Worm (Caenorhabditis elegans): ENCODE measurements around the gene ntl-2.

ntl-2 gene

DNA sequence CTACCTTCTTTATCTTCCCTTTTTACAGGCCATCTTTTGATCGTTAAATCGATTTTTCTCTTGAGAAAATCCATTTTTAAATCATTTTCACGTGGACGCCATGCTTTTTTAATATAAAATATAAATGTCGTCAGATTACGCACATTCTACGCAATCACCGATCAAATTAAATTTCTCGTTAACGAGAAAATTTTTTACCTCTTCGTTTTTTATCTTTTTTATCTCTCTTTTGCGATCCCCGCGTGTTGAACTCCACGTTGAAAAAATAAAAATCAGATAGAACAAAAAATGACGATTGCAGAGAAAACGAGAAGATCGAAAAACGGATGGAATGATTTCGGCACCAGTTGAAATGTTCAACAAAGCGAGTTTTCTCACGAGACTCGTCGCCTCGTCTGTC lies 43.7 kb upstream of the ntl-2 start, which contains the start of gene bpnt-1:
Gene bpnt-1, plus strand, starts transcription at position 301 of the 400 bp plus-strand sequence.
- TF ChIP-seq ceh-58 (GFP tag; IDR thresholded peaks at IDR 0.05) (no peak), ztf-6 (GFP tag; IDR thresholded peaks at IDR 0.05) (no peak), madf-8 (GFP tag; conservative IDR thresholded peaks at IDR 0.05) (no peak), nfyb-1 (GFP tag; IDR thresholded peaks at IDR 0.05) (no peak), Y79H2A.3 (GFP tag; conservative IDR thresholded peaks at IDR 0.05) (no peak), Y95B8A.8 (GFP tag; IDR thresholded peaks at IDR 0.05) (0 out of 2 replicates have a peak, but pooled peaks have one; percentile 28), T07F8.4 (tag; optimal IDR thresholded peaks at IDR 0.05) (no peak)

DNA sequence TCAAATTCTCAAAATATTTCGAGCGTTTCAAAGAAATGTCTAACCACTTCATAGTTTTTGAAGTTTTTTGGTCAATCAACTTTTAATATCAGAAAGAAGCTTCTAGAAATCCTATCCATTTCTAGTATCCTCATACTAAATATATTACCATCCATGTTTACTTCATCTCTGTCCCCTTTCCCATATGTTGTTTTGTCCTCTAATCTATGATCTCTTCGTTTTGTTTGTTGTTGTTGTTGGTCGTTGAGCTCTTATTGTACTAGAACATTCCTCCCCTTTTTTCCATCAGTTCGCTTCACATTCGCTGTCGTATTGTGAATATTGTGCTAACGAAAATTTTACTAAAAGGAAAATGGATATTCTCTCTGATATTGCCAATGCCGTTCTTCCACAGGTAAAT lies 41.1 kb upstream of the ntl-2 start, which contains the start of gene sod-5:
Gene sod-5, plus strand, starts transcription at position 301 of the 400 bp plus-strand sequence.
- TF ChIP-seq tbp1 (GFP tag; optimal IDR thresholded peaks at IDR 0.05) (no peak), F10E7.11 (tag; optimal IDR thresholded peaks at IDR 0.05) (no peak), ekl-4 (GFP tag; IDR thresholded peaks at IDR 0.05) (no peak), athp-1 (tag; optimal IDR thresholded peaks at IDR 0.05) (no peak)

DNA sequence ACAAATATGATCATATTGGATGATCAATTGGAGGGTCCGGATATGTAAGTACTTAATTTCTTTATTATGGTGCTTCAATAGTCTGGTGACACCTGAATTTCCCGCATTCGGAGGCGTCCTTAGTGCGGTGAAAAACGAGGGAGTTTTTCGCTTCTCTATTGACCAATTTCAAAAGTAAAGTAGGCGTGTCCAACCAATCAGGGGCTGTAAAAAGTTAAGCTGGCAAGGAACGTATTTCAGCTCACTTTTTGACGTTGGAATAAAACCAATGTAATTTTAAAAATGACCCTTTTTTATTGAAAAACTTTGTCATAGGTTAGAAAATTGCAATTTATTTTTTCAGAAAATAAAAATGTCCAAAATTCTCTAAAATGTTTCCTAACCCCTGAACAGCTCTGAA lies 33.4 kb upstream of the ntl-2 start:
- TF ChIP-seq sea-2 (GFP tag; IDR thresholded peaks at IDR 0.05) (no peak), nfyb-1 (GFP tag; IDR thresholded peaks at IDR 0.05) (peak; percentile 63; the same call in 1 of the 2 replicates), nhr-80 (tag; optimal IDR thresholded peaks at IDR 0.05) (no peak)

DNA sequence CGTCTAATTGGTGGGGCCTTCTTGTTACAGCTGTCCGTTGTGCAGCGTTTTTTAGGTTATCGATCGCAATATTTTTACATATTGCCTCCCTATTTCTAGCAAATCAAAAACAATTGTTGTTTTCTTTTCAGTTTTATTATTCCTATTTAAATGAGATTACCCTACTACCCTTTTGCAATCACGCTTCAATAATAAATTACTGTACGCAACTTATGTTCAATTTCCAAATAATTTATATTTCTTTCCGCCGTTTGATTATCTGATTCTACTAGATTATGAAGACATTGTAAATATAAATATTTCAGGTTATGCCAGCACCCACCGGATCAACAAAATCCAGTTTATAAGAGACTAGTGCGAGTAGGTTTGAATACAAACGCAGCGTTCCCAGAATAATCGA lies 29.1 kb upstream of the ntl-2 start, which contains the start of gene ZK430.5:
Gene ZK430.5, plus strand, starts transcription at position 301 of the 400 bp plus-strand sequence.
- TF ChIP-seq snpc-4 (GFP tag; optimal IDR thresholded peaks at IDR 0.05) (no peak), snpc-4 (tag; optimal IDR thresholded peaks at IDR 0.05) (no peak), chd-7 (tag; optimal IDR thresholded peaks at IDR 0.05) (no peak), ccch-3 (GFP tag; optimal IDR thresholded peaks at IDR 0.05) (no peak), attf-3 (GFP tag; conservative IDR thresholded peaks at IDR 0.05) (no peak), rcor-1 (GFP tag; IDR thresholded peaks at IDR 0.05) (no peak), die-1 (tag; optimal IDR thresholded peaks at IDR 0.05) (no peak), hmg-1.2 (GFP tag; IDR thresholded peaks at IDR 0.05) (no peak), cebp-1 (GFP tag; IDR thresholded peaks at IDR 0.05) (no peak), cebp-1 (tag; optimal IDR thresholded peaks at IDR 0.05) (no peak), ztf-25 (GFP tag; IDR thresholded peaks at IDR 0.05) (no peak), D2030.7 (GFP tag; IDR thresholded peaks at IDR 0.05) (no peak), F37B4.10 (GFP tag; IDR thresholded peaks at IDR 0.05) (no peak), madf-3 (GFP tag; IDR thresholded peaks at IDR 0.05) (no peak), attf-6 (GFP tag; IDR thresholded peaks at IDR 0.05) (no peak), lin-54 (GFP tag; optimal IDR thresholded peaks at IDR 0.05) (no peak), egrh-3 (GFP tag; IDR thresholded peaks at IDR 0.05) (no peak)

DNA sequence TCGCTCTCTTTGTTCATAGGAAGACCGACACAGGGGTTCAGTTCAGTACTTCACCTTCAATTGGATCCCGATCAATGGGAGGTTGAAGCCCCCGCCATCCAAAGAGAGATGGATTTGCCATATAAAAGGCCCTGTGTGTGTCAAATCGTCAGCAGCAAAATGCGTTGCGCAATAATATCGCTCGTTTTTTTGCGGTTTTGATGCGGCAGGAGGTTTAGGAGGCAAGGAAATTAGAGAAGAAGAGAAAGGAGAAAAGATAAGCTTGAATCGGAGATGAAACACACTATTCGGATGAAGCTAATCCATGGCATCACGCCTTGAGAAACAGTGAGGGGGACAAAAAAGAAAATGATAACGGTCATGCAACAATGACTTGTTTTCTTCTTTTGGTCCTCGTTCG lies 18.2 kb upstream of the ntl-2 start:
- TF ChIP-seq attf-6 (GFP tag; IDR thresholded peaks at IDR 0.05) (no peak), dpff-1 (tag; optimal IDR thresholded peaks at IDR 0.05) (no peak), mes-4 (tag; optimal IDR thresholded peaks at IDR 0.05) (no peak), madf-10 (tag; optimal IDR thresholded peaks at IDR 0.05) (no peak), xnd-1 (tag; optimal IDR thresholded peaks at IDR 0.05) (no peak), snpc-1.1 (tag; optimal IDR thresholded peaks at IDR 0.05; ENCODE audit: insufficient read depth) (no peak), attf-3 (GFP tag; conservative IDR thresholded peaks at IDR 0.05) (no peak), F39B2.1 (GFP tag; IDR thresholded peaks at IDR 0.05) (no peak), hlh-26 (GFP tag; conservative IDR thresholded peaks at IDR 0.05) (no peak), ets-4 (GFP tag; optimal IDR thresholded peaks at IDR 0.05) (no peak), Y56A3A.18 (GFP tag; IDR thresholded peaks at IDR 0.05) (no peak), egl-18 (GFP tag; IDR thresholded peaks at IDR 0.05) (no peak), pbrm-1 (GFP tag; IDR thresholded peaks at IDR 0.05) (no peak)

Data from whole organism, young adult.